Worm (Caenorhabditis elegans) whole organism, young adult: ENCODE data around the gene fard-1.
A peak's percentile ranks its signal among the peaks of the same experiment; 100 is the strongest.

Source experiments
- B0019.2 ChIP-seq: fragments of 200-800 bp; sonication (Bioruptor generic); conservative IDR thresholded peaks from 2 replicates; pipeline ENCODE4 v1.3.6; 2022; ENCODE audit warnings: missing genetic modification reagents, missing genetic modification characterization, missing compliant biosample characterization
- C17E4.6 ChIP-seq: fragments of 200-800 bp; sonication (Bioruptor generic); IDR thresholded peaks from 2 replicates; pipeline ENCODE4 v1.3.6; 2022; ENCODE audit warnings: missing genetic modification reagents, missing genetic modification characterization, missing compliant biosample characterization
- F10E7.11 ChIP-seq: sonication (generic microtip); optimal IDR thresholded peaks from 2 replicates; lab custom pipeline; 2017; ENCODE audit warnings: mild to moderate bottlenecking, missing genetic modification characterization, moderate library complexity, missing compliant biosample characterization
- F22D6.2 ChIP-seq: sonication (generic microtip); optimal IDR thresholded peaks from 2 replicates; lab custom pipeline; 2016; ENCODE audit warnings: mild to moderate bottlenecking, missing genetic modification characterization, missing compliant biosample characterization
- F52B5.7 ChIP-seq: sonication (generic microtip); optimal IDR thresholded peaks from 2 replicates; lab custom pipeline; 2016; ENCODE audit warnings: mild to moderate bottlenecking, missing genetic modification characterization, missing compliant biosample characterization
- F57C9.4 ChIP-seq: sonication (generic microtip); optimal IDR thresholded peaks from 2 replicates; lab custom pipeline; 2017; ENCODE audit warnings: mild to moderate bottlenecking, missing genetic modification characterization, missing compliant biosample characterization
- K12H6.12 ChIP-seq: fragments of 200-800 bp; sonication (Bioruptor generic); optimal IDR thresholded peaks from 2 replicates; lab custom pipeline; 2018; ENCODE audit warnings: mild to moderate bottlenecking, missing genetic modification characterization, missing compliant biosample characterization
- T07F8.4 ChIP-seq: sonication (generic microtip); optimal IDR thresholded peaks from 2 replicates; lab custom pipeline; 2016; ENCODE audit warnings: mild to moderate bottlenecking, missing genetic modification characterization, moderate library complexity, missing compliant biosample characterization
- T26A5.8 ChIP-seq: sonication (generic microtip); optimal IDR thresholded peaks from 2 replicates; lab custom pipeline; 2016; ENCODE audit warnings: missing genetic modification characterization, missing compliant biosample characterization
- Y53G8AR.9 ChIP-seq: fragments of 200-800 bp; sonication (Bioruptor generic); conservative IDR thresholded peaks from 2 replicates; pipeline ENCODE4 v1.3.6; 2022; ENCODE audit warnings: missing genetic modification reagents, missing genetic modification characterization, missing compliant biosample characterization
- Y56A3A.18 ChIP-seq: fragments of 200-800 bp; sonication (Bioruptor generic); IDR thresholded peaks from 2 replicates; pipeline ENCODE4 v1.3.6; 2022; ENCODE audit warnings: missing genetic modification reagents, missing genetic modification characterization, missing compliant biosample characterization
- Y95B8A.8 ChIP-seq: fragments of 200-800 bp; sonication (Bioruptor generic); IDR thresholded peaks from 2 replicates; pipeline ENCODE4 v1.3.6; 2022; ENCODE audit warnings: missing genetic modification reagents, missing genetic modification characterization, missing compliant biosample characterization
- ZK185.1 ChIP-seq: sonication (generic microtip); optimal IDR thresholded peaks from 2 replicates; lab custom pipeline; 2016; ENCODE audit warnings: mild to moderate bottlenecking, missing genetic modification characterization, missing compliant biosample characterization; ENCODE audit not compliant: poor library complexity, severe bottlenecking
- ama-1 ChIP-seq, 3 experiments: fragments of 150-350 bp in 1 of 3; sonication (generic microtip) in 2 of 3; optimal IDR thresholded peaks; 2 replicates each; lab custom pipeline; 2014 to 2018; ENCODE audit warnings: missing biosample characterization in 2 of 3, missing genetic modification characterization in 2 of 3, missing genetic modification reagents in 2 of 3
- aptf-3 ChIP-seq: fragments of 200-800 bp; sonication (Bioruptor generic); IDR thresholded peaks from 2 replicates; pipeline ENCODE4 v1.3.6; 2022; ENCODE audit warnings: missing genetic modification characterization, missing compliant biosample characterization
- attf-3 ChIP-seq: fragments of 200-800 bp; sonication (Bioruptor generic); conservative IDR thresholded peaks from 2 replicates; pipeline ENCODE4 v1.3.6; 2022; ENCODE audit warnings: missing genetic modification reagents, missing genetic modification characterization, missing compliant biosample characterization
- cebp-1 ChIP-seq, 2 experiments: fragments of 200-800 bp in 1 of 2; sonication (Bioruptor generic) in 1 of 2; sonication (generic microtip) in 1 of 2; IDR thresholded peaks in 1 of 2; optimal IDR thresholded peaks in 1 of 2; 2 replicates each; pipeline versions ENCODE4 v1.3.6 to Lab custom; 2017 to 2022; ENCODE audit warnings: missing compliant biosample characterization in 2 of 2, missing genetic modification characterization in 2 of 2, mild to moderate bottlenecking in 1 of 2, missing genetic modification reagents in 1 of 2, moderate library complexity in 1 of 2
- ceh-79 ChIP-seq: sonication (generic microtip); optimal IDR thresholded peaks from 2 replicates; lab custom pipeline; 2017; ENCODE audit warnings: mild to moderate bottlenecking, missing genetic modification characterization, missing compliant biosample characterization
- dox-1 ChIP-seq: fragments of 200-800 bp; sonication (Bioruptor generic); IDR thresholded peaks from 2 replicates; pipeline ENCODE4 v1.3.6; 2022; ENCODE audit warnings: missing genetic modification reagents, missing genetic modification characterization, missing compliant biosample characterization
- gei-17 ChIP-seq: fragments of 200-800 bp; sonication (Bioruptor generic); optimal IDR thresholded peaks from 2 replicates; lab custom pipeline; 2018; ENCODE audit warnings: mild to moderate bottlenecking, missing genetic modification characterization, missing compliant biosample characterization
- him-1 ChIP-seq: sonication (generic microtip); optimal IDR thresholded peaks from 2 replicates; lab custom pipeline; 2016; ENCODE audit warnings: missing genotype, missing genetic modification reagents, missing genetic modification characterization, missing compliant biosample characterization
- hlh-26 ChIP-seq: fragments of 200-800 bp; sonication (Bioruptor generic); conservative IDR thresholded peaks from 2 replicates; pipeline ENCODE4 v1.3.6; 2022; ENCODE audit warnings: missing genetic modification reagents, missing genetic modification characterization, missing compliant biosample characterization
- lin-35 ChIP-seq, 3 experiments: fragments of 150-350 bp in 2 of 3; sonication (generic microtip) in 1 of 3; optimal IDR thresholded peaks; 2 replicates each; lab custom pipeline; 2014 to 2018; ENCODE audit warnings: missing biosample characterization in 3 of 3, missing genetic modification characterization in 3 of 3, missing genetic modification reagents in 3 of 3
- lir-1 ChIP-seq: fragments of 200-800 bp; sonication (Bioruptor generic); conservative IDR thresholded peaks from 2 replicates; pipeline ENCODE4 v1.3.6; 2022; ENCODE audit warnings: missing genetic modification reagents, missing genetic modification characterization, missing compliant biosample characterization
- madf-10 ChIP-seq: sonication (generic microtip); optimal IDR thresholded peaks from 2 replicates; lab custom pipeline; 2016; ENCODE audit warnings: mild to moderate bottlenecking, missing genetic modification characterization, missing compliant biosample characterization
- mel-28 ChIP-seq: sonication (generic microtip); optimal IDR thresholded peaks from 2 replicates; lab custom pipeline; 2016; ENCODE audit warnings: borderline replicate concordance, mild to moderate bottlenecking, missing genetic modification characterization, missing compliant biosample characterization
- mxl-1 ChIP-seq: sonication (generic microtip); optimal IDR thresholded peaks from 2 replicates; lab custom pipeline; 2016; ENCODE audit warnings: missing genetic modification characterization, missing compliant biosample characterization
- nfya-1 ChIP-seq: sonication (generic microtip); optimal IDR thresholded peaks from 2 replicates; lab custom pipeline; 2017; ENCODE audit warnings: antibody characterized with exemption, missing compliant biosample characterization, missing genetic modification characterization, borderline replicate concordance; ENCODE audit not compliant: insufficient read depth
- nfyb-1 ChIP-seq: fragments of 200-800 bp; sonication (Bioruptor generic); IDR thresholded peaks from 2 replicates; pipeline ENCODE4 v1.3.6; 2022; ENCODE audit warnings: missing genetic modification reagents, missing genetic modification characterization, missing compliant biosample characterization
- nhr-120 ChIP-seq: fragments of 200-800 bp; sonication (Bioruptor generic); IDR thresholded peaks from 2 replicates; pipeline ENCODE4 v1.3.6; 2022; ENCODE audit warnings: missing genetic modification characterization, missing compliant biosample characterization
- nhr-80 ChIP-seq: sonication (generic microtip); optimal IDR thresholded peaks from 2 replicates; lab custom pipeline; 2016; ENCODE audit warnings: missing genetic modification characterization, missing compliant biosample characterization
- nhr-90 ChIP-seq: sonication (generic microtip); optimal IDR thresholded peaks from 2 replicates; lab custom pipeline; 2016; ENCODE audit warnings: missing genotype, mild to moderate bottlenecking, missing genetic modification characterization, missing compliant biosample characterization
- pbrm-1 ChIP-seq: fragments of 200-800 bp; sonication (Bioruptor generic); IDR thresholded peaks from 2 replicates; pipeline ENCODE4 v1.3.6; 2022; ENCODE audit warnings: missing genetic modification reagents, missing genetic modification characterization, missing compliant biosample characterization
- pha-4 ChIP-seq: fragments of 150-350 bp; sonication (generic microtip); optimal IDR thresholded peaks from 2 replicates; lab custom pipeline; 2014; ENCODE audit warnings: missing biosample characterization, missing genetic modification reagents, missing genetic modification characterization
- repo-1 ChIP-seq: sonication (generic microtip); optimal IDR thresholded peaks from 2 replicates; lab custom pipeline; 2017; ENCODE audit warnings: mild to moderate bottlenecking, missing genetic modification characterization, missing compliant biosample characterization
- sea-2 ChIP-seq: fragments of 200-800 bp; sonication (Bioruptor generic); IDR thresholded peaks from 2 replicates; pipeline ENCODE4 v1.3.6; 2022; ENCODE audit warnings: missing genetic modification characterization, missing compliant biosample characterization
- snpc-1.1 ChIP-seq: sonication (generic microtip); optimal IDR thresholded peaks from 2 replicates; lab custom pipeline; 2017; ENCODE audit warnings: missing genetic modification characterization, mild to moderate bottlenecking, missing compliant biosample characterization, antibody characterized with exemption, moderate library complexity, missing genotype, missing genetic modification reagents; ENCODE audit not compliant: insufficient read depth
- somi-1 ChIP-seq: fragments of 200-800 bp; sonication (Bioruptor generic); optimal IDR thresholded peaks from 2 replicates; lab custom pipeline; 2018; ENCODE audit warnings: mild to moderate bottlenecking, missing genetic modification characterization, missing compliant biosample characterization
- tbx-9 ChIP-seq: sonication (generic microtip); optimal IDR thresholded peaks from 2 replicates; lab custom pipeline; 2016; ENCODE audit warnings: borderline replicate concordance, missing genetic modification characterization, inconsistent platforms, missing compliant biosample characterization
- tlf-1 ChIP-seq: fragments of 200-800 bp; sonication (Bioruptor generic); optimal IDR thresholded peaks from 2 replicates; lab custom pipeline; 2018; ENCODE audit warnings: mild to moderate bottlenecking, missing genetic modification characterization, missing compliant biosample characterization
- unc-130 ChIP-seq: sonication (generic microtip); optimal IDR thresholded peaks from 2 replicates; lab custom pipeline; 2016; ENCODE audit warnings: missing genetic modification reagents, missing genetic modification characterization, missing compliant biosample characterization
- zfh-2 ChIP-seq: fragments of 200-800 bp; sonication (Bioruptor generic); conservative IDR thresholded peaks from 2 replicates; pipeline ENCODE4 v1.3.6; 2022; ENCODE audit warnings: missing genetic modification reagents, missing genetic modification characterization, missing compliant biosample characterization
- zim-3 ChIP-seq: sonication (generic microtip); optimal IDR thresholded peaks from 2 replicates; lab custom pipeline; 2017; ENCODE audit warnings: mild to moderate bottlenecking, missing genetic modification characterization, moderate library complexity, missing compliant biosample characterization

The fard-1 gene

ce11 chrX:2966252-2966651 lies 33.1 kb downstream of the fard-1 start:
- TF ChIP-seq nfya-1 (no peak), mxl-1 (tag; lab: Kevin White, UChicago) (no peak), lin-35 (GFP tag; optimal IDR thresholded peaks at IDR 0.05; lab: Kevin White, UChicago) (no peak), T26A5.8 (tag; lab: Kevin White, UChicago) (no peak), nhr-80 (tag; lab: Kevin White, UChicago) (peak; percentile 27), nhr-90 (tag; lab: Kevin White, UChicago) (no peak), ZK185.1 (tag; lab: Kevin White, UChicago) (no peak), T07F8.4 (no peak)

ce11 chrX:2969447-2969989 lies 36.4 kb downstream of the fard-1 start:
- peak; percentile 51 for TF ChIP-seq pha-4 (tag; lab: Kevin White, UChicago)
- no peak for TF ChIP-seq sea-2
- TF ChIP-seq dox-1 (GFP tag; lab: Robert Waterston, UW): peak; percentile 9; the same call in 1 of the 2 replicates
- no peak for TF ChIP-seq lir-1 (GFP tag; lab: Robert Waterston, UW)
- TF ChIP-seq ama-1 (optimal IDR thresholded peaks at IDR 0.05; lab: Kevin White, UChicago): peak; percentile 73
- no peak for TF ChIP-seq ama-1 (GFP tag; optimal IDR thresholded peaks at IDR 0.05; lab: Kevin White, UChicago)
- no peak for TF ChIP-seq madf-10 (tag; lab: Kevin White, UChicago)
- TF ChIP-seq lin-35 (GFP tag; optimal IDR thresholded peaks at IDR 0.05; lab: Kevin White, UChicago): peak in 1 of 3 experiments; percentile 66
- TF ChIP-seq pbrm-1 (GFP tag; lab: Robert Waterston, UW): no peak
- peak; percentile 18 for TF ChIP-seq T26A5.8 (tag; lab: Kevin White, UChicago)

- TF ChIP-seq K12H6.12 (tag; lab: Kevin White, UChicago) (no peak), nhr-120 (GFP tag; lab: Robert Waterston, UW) (no peak), snpc-1.1 (tag; lab: Kevin White, UChicago) (no peak), repo-1 (tag; lab: Kevin White, UChicago) (no peak), F10E7.11 (tag; lab: Kevin White, UChicago) (no peak), lin-35 (GFP tag; optimal IDR thresholded peaks at IDR 0.05; lab: Kevin White, UChicago) (peak in 1 of 3 experiments; percentile 6), tbx-9 (tag; lab: Kevin White, UChicago) (no peak), Y95B8A.8 (GFP tag; lab: Robert Waterston, UW) (peak; percentile 51; the same call in 1 of the 2 replicates), ama-1 (optimal IDR thresholded peaks at IDR 0.05; lab: Kevin White, UChicago) (peak; percentile 14), ama-1 (GFP tag; optimal IDR thresholded peaks at IDR 0.05; lab: Kevin White, UChicago) (no peak), nfyb-1 (GFP tag; lab: Robert Waterston, UW) (no peak; the same call in 1 of the 2 replicates), zfh-2 (GFP tag; lab: Robert Waterston, UW) (no peak), Y56A3A.18 (peak; percentile 12; the same call in 1 of the 2 replicates), tlf-1 (no peak), attf-3 (GFP tag; lab: Robert Waterston, UW) (no peak), zim-3 (tag; lab: Kevin White, UChicago) (no peak), somi-1 (GFP tag; lab: Kevin White, UChicago) (no peak), sea-2 (no peak), Y53G8AR.9 (GFP tag; lab: Robert Waterston, UW) (no peak), aptf-3 (GFP tag; lab: Robert Waterston, UW) (no peak), mxl-1 (tag; lab: Kevin White, UChicago) (no peak), unc-130 (no peak), mel-28 (tag; lab: Kevin White, UChicago) (no peak), hlh-26 (no peak), F52B5.7 (tag; lab: Kevin White, UChicago) (no peak), cebp-1 (GFP tag; IDR thresholded peaks at IDR 0.05; lab: Robert Waterston, UW) (0 out of 2 replicates have a peak, but pooled peaks have one; percentile 18), cebp-1 (tag; optimal IDR thresholded peaks at IDR 0.05; lab: Kevin White, UChicago) (peak; percentile 42), him-1 (no peak), gei-17 (GFP tag; lab: Kevin White, UChicago) (no peak), B0019.2 (GFP tag; lab: Robert Waterston, UW) (no peak), C17E4.6 (no peak), ZK185.1 (tag; lab: Kevin White, UChicago) (peak; percentile 49), ceh-79 (no peak), F22D6.2 (tag; lab: Kevin White, UChicago) (no peak), F57C9.4 (tag; lab: Kevin White, UChicago) (no peak)
Observed at ce11 chrX:2970212-2970611, 37.1 kb downstream of the fard-1 start.
